Fruit fly (Drosophila melanogaster): ENCODE results near the gene CG14210.

CG14210 gene

DNA sequence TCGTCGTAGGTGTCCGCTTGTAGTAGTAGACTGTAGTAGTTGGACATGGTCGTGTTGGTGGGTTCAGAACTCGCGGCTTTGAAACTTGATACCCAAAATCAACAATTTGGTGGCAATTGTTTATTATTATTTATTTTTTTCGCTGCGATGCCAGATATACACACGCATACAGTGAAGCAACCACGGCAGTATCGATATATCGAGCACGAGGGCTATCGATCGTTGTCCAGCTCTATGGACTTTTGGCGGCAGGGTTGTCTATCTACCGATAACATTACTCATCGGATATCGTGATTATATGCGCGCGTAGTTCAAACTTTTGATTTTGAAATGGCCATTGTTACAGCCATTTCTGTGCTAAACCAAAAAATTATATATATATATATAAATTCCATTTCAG is 14.4 kb upstream of the CG14210 start, which contains the start of gene CG14220 (continued):
- TF ChIP-seq fd102C (GFP tag; optimal IDR thresholded peaks at IDR 0.05) (no peak), Dek (tag; optimal IDR thresholded peaks at IDR 0.05) (peak; percentile 13), Nf-YB (GFP tag; optimal IDR thresholded peaks at IDR 0.05) (no peak), HLH3B (GFP tag; IDR thresholded peaks at IDR 0.05) (no peak), CG4730 (GFP tag; IDR thresholded peaks at IDR 0.05) (no peak), maf-S (GFP tag; optimal IDR thresholded peaks at IDR 0.05) (no peak), h (optimal IDR thresholded peaks at IDR 0.05) (no peak), CG6854 (GFP tag; optimal IDR thresholded peaks at IDR 0.05) (no peak), CG17385 (GFP tag; optimal IDR thresholded peaks at IDR 0.05) (peak; percentile 5), CG1603 (tag; optimal IDR thresholded peaks at IDR 0.05) (peak; percentile 69), GATAe (GFP tag; conservative IDR thresholded peaks at IDR 0.05) (no peak), gsb-n (tag; optimal IDR thresholded peaks at IDR 0.05) (no peak), CG1233 (GFP tag; optimal IDR thresholded peaks at IDR 0.05) (no peak), wdn (GFP tag; IDR thresholded peaks at IDR 0.05) (no peak), toy (GFP tag; IDR thresholded peaks at IDR 0.05) (no peak), D19A (tag; optimal IDR thresholded peaks at IDR 0.05) (no peak), Nf-YC (tag; optimal IDR thresholded peaks at IDR 0.05) (peak; percentile 16), CG4707 (GFP tag; optimal IDR thresholded peaks at IDR 0.05) (no peak), CG15479 (GFP tag; optimal IDR thresholded peaks at IDR 0.05) (no peak), Lhr (GFP tag; optimal IDR thresholded peaks at IDR 0.05) (peak; percentile 36), insv (GFP tag; optimal IDR thresholded peaks at IDR 0.05) (peak in 1 of 2 experiments; percentile 15), Hsf (GFP tag; optimal IDR thresholded peaks at IDR 0.05) (no peak), ro (GFP tag; IDR thresholded peaks at IDR 0.05) (no peak), chn (GFP tag; optimal IDR thresholded peaks at IDR 0.05) (no peak), tap (tag; optimal IDR thresholded peaks at IDR 0.05) (no peak), esg (GFP tag; conservative IDR thresholded peaks at IDR 0.05) (no peak), yki (optimal IDR thresholded peaks at IDR 0.05) (no peak), seq (GFP tag; IDR thresholded peaks at IDR 0.05) (no peak), Optix (GFP tag; IDR thresholded peaks at IDR 0.05) (no peak), CG12659 (GFP tag; optimal IDR thresholded peaks at IDR 0.05) (peak; percentile 44), ato (GFP tag; IDR thresholded peaks at IDR 0.05; ENCODE audit: partially characterized antibody) (peak; percentile 94), CG7372 (GFP tag; IDR thresholded peaks at IDR 0.05) (no peak), CG4328 (GFP tag; optimal IDR thresholded peaks at IDR 0.05) (no peak), amos (GFP tag; IDR thresholded peaks at IDR 0.05; ENCODE audit: partially characterized antibody) (peak; percentile 95), mirr (GFP tag; optimal IDR thresholded peaks at IDR 0.05) (no peak), CG12155 (GFP tag; optimal IDR thresholded peaks at IDR 0.05) (no peak), Sry-β (GFP tag; optimal IDR thresholded peaks at IDR 0.05) (no peak), HLH4C (GFP tag; IDR thresholded peaks at IDR 0.05; ENCODE audit: partially characterized antibody) (peak; percentile 96), tna (GFP tag; IDR thresholded peaks at IDR 0.05; ENCODE audit: partially characterized antibody) (peak; percentile 94), dan (GFP tag; IDR thresholded peaks at IDR 0.05) (no peak), prd (optimal IDR thresholded peaks at IDR 0.05) (no peak), prd (GFP tag; IDR thresholded peaks at IDR 0.05) (no peak), Fer3 (tag; optimal IDR thresholded peaks at IDR 0.05) (no peak), CG13287 (GFP tag; IDR thresholded peaks at IDR 0.05; ENCODE audit: partially characterized antibody) (peak; percentile 93), sc (optimal IDR thresholded peaks at IDR 0.05) (no peak), sc (GFP tag; optimal IDR thresholded peaks at IDR 0.05) (no peak), CG11247 (GFP tag; IDR thresholded peaks at IDR 0.05) (no peak), CG30403 (GFP tag; optimal IDR thresholded peaks at IDR 0.05) (no peak), row (GFP tag; IDR thresholded peaks at IDR 0.05) (peak; percentile 39; the same call in 1 of the 3 replicates), CG8924 (tag; optimal IDR thresholded peaks at IDR 0.05) (peak; percentile 22), CG18476 (GFP tag; optimal IDR thresholded peaks at IDR 0.05) (no peak), CG10274 (GFP tag; optimal IDR thresholded peaks at IDR 0.05) (no peak), gro (GFP tag; optimal IDR thresholded peaks at IDR 0.05) (peak; percentile 11)

Data from whole organism, embryonic.